Fruit fly (Drosophila melanogaster) whole organism, embryonic: Measurements from ENCODE around the gene cup.

ENCODE experiments used
- BtbVII ChIP-seq: fragments of 200-800 bp; sonication (Bioruptor generic); optimal IDR thresholded peaks from 3 replicates; lab custom pipeline; 2017; ENCODE audit warnings: missing biosample characterization, mild to moderate bottlenecking, missing genetic modification characterization
- CG1024 ChIP-seq: fragments of 200-800 bp; sonication (Bioruptor generic); IDR thresholded peaks from 2 replicates; pipeline ENCODE4 v1.3.6; 2022; ENCODE audit warnings: missing biosample characterization, missing genetic modification characterization
- CG10431 ChIP-seq: fragments of 200-800 bp; sonication (Bioruptor generic); optimal IDR thresholded peaks from 3 replicates; lab custom pipeline; 2018; ENCODE audit warnings: missing biosample characterization, mild to moderate bottlenecking, missing genetic modification characterization
- CG11695 ChIP-seq: fragments of 200-800 bp; sonication (Bioruptor generic); IDR thresholded peaks from 3 replicates; pipeline ENCODE4 v1.3.6; 2022; ENCODE audit warnings: missing biosample characterization, missing genetic modification characterization
- CG14441 ChIP-seq: fragments of 200-800 bp; sonication (Bioruptor generic); IDR thresholded peaks from 2 replicates; pipeline ENCODE4 v1.3.6; 2022; ENCODE audit warnings: missing biosample characterization, missing genetic modification characterization
- CG1529 ChIP-seq: fragments of 200-800 bp; sonication (Bioruptor generic); optimal IDR thresholded peaks from 3 replicates; lab custom pipeline; 2018; ENCODE audit warnings: missing biosample characterization, missing genetic modification characterization
- CG15479 ChIP-seq: fragments of 200-800 bp; sonication (Bioruptor generic); optimal IDR thresholded peaks from 3 replicates; lab custom pipeline; 2019; ENCODE audit warnings: missing biosample characterization, mild to moderate bottlenecking, missing genetic modification characterization, moderate library complexity
- CG15514 ChIP-seq: fragments of 200-800 bp; sonication (Bioruptor generic); optimal IDR thresholded peaks from 3 replicates; lab custom pipeline; 2017; ENCODE audit warnings: missing biosample characterization, missing genetic modification characterization, mild to moderate bottlenecking, moderate library complexity, missing genetic modification reagents
- CG16779 ChIP-seq: fragments of 200-800 bp; sonication (Bioruptor generic); IDR thresholded peaks from 2 replicates; pipeline ENCODE4 v1.3.6; 2022; ENCODE audit warnings: missing biosample characterization, missing genetic modification characterization
- CG17829 ChIP-seq: fragments of 200-800 bp; optimal IDR thresholded peaks from 2 replicates; lab custom pipeline; 2019; ENCODE audit warnings: missing biosample characterization, mild to moderate bottlenecking, missing genetic modification characterization, moderate library complexity
- CG17912 ChIP-seq: fragments of 200-800 bp; sonication (Bioruptor generic); optimal IDR thresholded peaks from 2 replicates; lab custom pipeline; 2018; ENCODE audit warnings: missing biosample characterization, mild to moderate bottlenecking, missing genetic modification characterization
- CG18619 ChIP-seq: fragments of 200-800 bp; sonication (Bioruptor generic); optimal IDR thresholded peaks from 3 replicates; lab custom pipeline; 2017; ENCODE audit warnings: missing biosample characterization, mild to moderate bottlenecking, missing genetic modification characterization
- CG2129 ChIP-seq: fragments of 200-800 bp; sonication (Bioruptor generic); IDR thresholded peaks from 2 replicates; pipeline ENCODE4 v1.3.6; 2022; ENCODE audit warnings: missing biosample characterization, missing genetic modification characterization; ENCODE audit not compliant: partially characterized antibody
- CG2202 ChIP-seq: fragments of 200-800 bp; sonication (Bioruptor generic); optimal IDR thresholded peaks from 2 replicates; lab custom pipeline; 2018; ENCODE audit warnings: missing biosample characterization, mild to moderate bottlenecking, missing genetic modification characterization
- CG2678 ChIP-seq: fragments of 200-800 bp; sonication (Bioruptor generic); optimal IDR thresholded peaks from 3 replicates; lab custom pipeline; 2019; ENCODE audit warnings: missing biosample characterization, mild to moderate bottlenecking, missing genetic modification characterization, moderate library complexity
- CG31441 ChIP-seq: fragments of 200-800 bp; sonication (Bioruptor generic); IDR thresholded peaks from 2 replicates; pipeline ENCODE4 v1.3.6; 2022; ENCODE audit warnings: missing biosample characterization, missing genetic modification characterization
- CG3163 ChIP-seq: fragments of 200-800 bp; sonication (Bioruptor generic); optimal IDR thresholded peaks from 3 replicates; lab custom pipeline; 2016; ENCODE audit warnings: missing biosample characterization, missing genetic modification characterization
- CG32767 ChIP-seq: fragments of 200-800 bp; sonication (Bioruptor generic); IDR thresholded peaks from 2 replicates; pipeline ENCODE4 v1.3.6; 2022; ENCODE audit warnings: missing biosample characterization, missing genetic modification characterization
- CG34422 ChIP-seq: fragments of 200-800 bp; sonication (Bioruptor generic); IDR thresholded peaks from 3 replicates; pipeline ENCODE4 v1.3.6; 2022; ENCODE audit warnings: missing biosample characterization, missing genetic modification characterization
- CG4328 ChIP-seq: fragments of 200-800 bp; sonication (Bioruptor generic); optimal IDR thresholded peaks from 3 replicates; lab custom pipeline; 2017; ENCODE audit warnings: missing biosample characterization, missing genetic modification reagents, missing genetic modification characterization
- CG6765 ChIP-seq: fragments of 200-800 bp; sonication (Bioruptor generic); optimal IDR thresholded peaks from 3 replicates; lab custom pipeline; 2017; ENCODE audit warnings: missing biosample characterization, mild to moderate bottlenecking, missing genetic modification characterization
- CG8281 ChIP-seq: fragments of 200-800 bp; sonication (Bioruptor generic); optimal IDR thresholded peaks from 2 replicates; lab custom pipeline; 2018; ENCODE audit warnings: missing biosample characterization, mild to moderate bottlenecking, missing genetic modification characterization, moderate library complexity
- CTCF ChIP-seq: fragments of 200-800 bp; sonication (Bioruptor generic); optimal IDR thresholded peaks from 2 replicates; lab custom pipeline; 2017; ENCODE audit warnings: missing biosample characterization, mild to moderate bottlenecking, missing genetic modification characterization, moderate library complexity
- Dip3 ChIP-seq: fragments of 200-800 bp; sonication (Bioruptor generic); optimal IDR thresholded peaks from 3 replicates; lab custom pipeline; 2016; ENCODE audit warnings: missing biosample characterization, missing genetic modification characterization
- Drgx ChIP-seq: fragments of 200-800 bp; sonication (Bioruptor generic); IDR thresholded peaks from 2 replicates; pipeline ENCODE4 v1.3.6; 2022; ENCODE audit warnings: missing biosample characterization, missing genetic modification characterization
- E2f2 ChIP-seq: fragments of 200-800 bp; sonication (Bioruptor generic); IDR thresholded peaks from 2 replicates; pipeline ENCODE4 v1.3.6; 2022; ENCODE audit warnings: missing biosample characterization, missing genetic modification characterization
- Eip74EF ChIP-seq, 2 experiments: fragments of 200-800 bp in 1 of 2; fragments of >200 bp in 1 of 2; sonication (Bioruptor generic) in 1 of 2; optimal IDR thresholded peaks; 2 replicates each; lab custom pipeline; 2017 to 2019; ENCODE audit warnings: missing biosample characterization in 2 of 2, missing genetic modification characterization in 2 of 2, mild to moderate bottlenecking in 1 of 2, moderate library complexity in 1 of 2
- Ets97D ChIP-seq: fragments of 200-800 bp; sonication (Bioruptor generic); optimal IDR thresholded peaks from 3 replicates; lab custom pipeline; 2016; ENCODE audit warnings: missing biosample characterization, missing genetic modification characterization
- HmgZ ChIP-seq: fragments of 200-800 bp; sonication (Bioruptor generic); optimal IDR thresholded peaks from 2 replicates; lab custom pipeline; 2018; ENCODE audit warnings: missing biosample characterization, mild to moderate bottlenecking, missing genetic modification characterization
- MTF-1 ChIP-seq: fragments of 200-800 bp; sonication (Bioruptor generic); optimal IDR thresholded peaks from 2 replicates; lab custom pipeline; 2018; ENCODE audit warnings: missing biosample characterization, mild to moderate bottlenecking, missing genetic modification characterization, borderline replicate concordance
- Myb ChIP-seq: fragments of 200-800 bp; sonication (Bioruptor generic); optimal IDR thresholded peaks from 2 replicates; lab custom pipeline; 2016; ENCODE audit warnings: missing biosample characterization, missing genetic modification characterization
- NC2α ChIP-seq: fragments of 200-800 bp; sonication (Bioruptor generic); optimal IDR thresholded peaks from 2 replicates; lab custom pipeline; 2016; ENCODE audit warnings: missing biosample characterization, missing genetic modification characterization
- Pdp1 ChIP-seq, 2 experiments: fragments of 200-800 bp; sonication (Bioruptor generic); optimal IDR thresholded peaks; 3 replicates each; lab custom pipeline; 2016; ENCODE audit warnings: missing biosample characterization in 2 of 2, missing genetic modification characterization in 2 of 2, mild to moderate bottlenecking in 1 of 2, moderate library complexity in 1 of 2
- Ptx1 ChIP-seq: fragments of 200-800 bp; sonication (Bioruptor generic); IDR thresholded peaks from 2 replicates; pipeline ENCODE4 v1.3.6; 2022; ENCODE audit warnings: missing biosample characterization, missing genetic modification characterization
- ase ChIP-seq: fragments of 200-800 bp; sonication (Bioruptor generic); IDR thresholded peaks from 3 replicates; pipeline ENCODE4 v1.3.6; 2022; ENCODE audit warnings: missing biosample characterization, missing genetic modification characterization
- dmrt11E ChIP-seq: fragments of 200-800 bp; sonication (Bioruptor generic); optimal IDR thresholded peaks from 3 replicates; lab custom pipeline; 2018; ENCODE audit warnings: missing biosample characterization, mild to moderate bottlenecking, missing genetic modification characterization, moderate library complexity
- ewg ChIP-seq: fragments of 200-800 bp; sonication (Bioruptor generic); optimal IDR thresholded peaks from 3 replicates; lab custom pipeline; 2017; ENCODE audit warnings: mild to moderate bottlenecking, missing biosample characterization, missing genetic modification reagents, missing genetic modification characterization
- eyg ChIP-seq: fragments of 200-800 bp; sonication (Bioruptor generic); optimal IDR thresholded peaks from 3 replicates; lab custom pipeline; 2016; ENCODE audit warnings: missing biosample characterization, missing genetic modification characterization
- ftz-f1 ChIP-seq: fragments of 200-800 bp; sonication (Bioruptor generic); optimal IDR thresholded peaks from 2 replicates; lab custom pipeline; 2016; ENCODE audit warnings: missing biosample characterization, missing genetic modification characterization
- h ChIP-seq: fragments of >200 bp; optimal IDR thresholded peaks from 2 replicates; lab custom pipeline; 2017
- her ChIP-seq: fragments of 200-800 bp; sonication (Bioruptor generic); optimal IDR thresholded peaks from 2 replicates; lab custom pipeline; 2016; ENCODE audit warnings: missing biosample characterization, missing genetic modification characterization
- lilli ChIP-seq: fragments of 200-800 bp; sonication (Bioruptor generic); optimal IDR thresholded peaks from 3 replicates; lab custom pipeline; 2016; ENCODE audit warnings: missing biosample characterization, missing genetic modification characterization
- mld ChIP-seq: fragments of 200-800 bp; sonication (Bioruptor generic); IDR thresholded peaks from 3 replicates; pipeline ENCODE4 v1.3.6; 2022; ENCODE audit warnings: missing biosample characterization, missing genetic modification characterization; ENCODE audit not compliant: partially characterized antibody
- psq ChIP-seq: fragments of 200-800 bp; sonication (Bioruptor generic); optimal IDR thresholded peaks from 2 replicates; lab custom pipeline; 2017; ENCODE audit warnings: missing biosample characterization, missing genetic modification characterization
- pum ChIP-seq: fragments of 200-800 bp; sonication (Bioruptor generic); optimal IDR thresholded peaks from 2 replicates; lab custom pipeline; 2016; ENCODE audit warnings: missing biosample characterization, missing genetic modification characterization
- slp2 ChIP-seq: fragments of 200-800 bp; sonication (Bioruptor generic); optimal IDR thresholded peaks from 2 replicates; lab custom pipeline; 2016; ENCODE audit warnings: missing biosample characterization, missing genetic modification characterization
- sna ChIP-seq: fragments of 200-800 bp; sonication (Bioruptor generic); IDR thresholded peaks from 2 replicates; pipeline ENCODE4 v1.3.6; 2022; ENCODE audit warnings: missing biosample characterization, missing genetic modification characterization; ENCODE audit not compliant: partially characterized antibody
- tgo ChIP-seq: fragments of 200-800 bp; sonication (Bioruptor generic); IDR thresholded peaks from 3 replicates; pipeline ENCODE4 v1.3.6; 2022; ENCODE audit warnings: missing biosample characterization, missing genetic modification characterization
- ttk ChIP-seq: fragments of 200-800 bp; sonication (Bioruptor generic); IDR thresholded peaks from 2 replicates; pipeline ENCODE4 v2.1.2; 2022; ENCODE audit warnings: missing biosample characterization, missing genetic modification characterization
- unc-4 ChIP-seq: fragments of 200-800 bp; sonication (Bioruptor generic); IDR thresholded peaks from 2 replicates; pipeline ENCODE4 v1.3.6; 2022; ENCODE audit warnings: missing biosample characterization, missing genetic modification characterization; ENCODE audit not compliant: partially characterized antibody

The cup gene

dm6 chr2L:6647103-6647711 is 16.3 kb upstream of the cup start (continued):
- TF ChIP-seq ase (GFP tag; lab: Robert Waterston, UW): peak; percentile 97
- TF ChIP-seq CG14441 (GFP tag; lab: Robert Waterston, UW): peak; percentile 98
- peak; percentile 98 for TF ChIP-seq slp2 (GFP tag; lab: Kevin White, UChicago)
- TF ChIP-seq CG17829: peak; percentile 99
- TF ChIP-seq CG34422 (GFP tag; lab: Robert Waterston, UW): peak; percentile 98
- TF ChIP-seq CG2202: peak; percentile 98
- TF ChIP-seq lilli (GFP tag; lab: Kevin White, UChicago): peak; percentile 98
- TF ChIP-seq CG18619 (GFP tag; lab: Kevin White, UChicago): peak; percentile 97
- TF ChIP-seq CG17912 (GFP tag; lab: Kevin White, UChicago): peak; percentile 97
- peak; percentile 90 for TF ChIP-seq Myb
- peak; percentile 97 for TF ChIP-seq CG4328
- TF ChIP-seq CG10431 (GFP tag; lab: Kevin White, UChicago): peak; percentile 94
- TF ChIP-seq Drgx (GFP tag; lab: Robert Waterston, UW): peak; percentile 98
- peak; percentile 96 for TF ChIP-seq MTF-1 (GFP tag; lab: Kevin White, UChicago)
- TF ChIP-seq mld (GFP tag; lab: Robert Waterston, UW): no peak
- TF ChIP-seq CG1024 (GFP tag; lab: Robert Waterston, UW): peak; percentile 95
- peak; percentile 97 for TF ChIP-seq ttk (GFP tag; lab: Robert Waterston, UW)
- peak; percentile 98 for TF ChIP-seq pum (GFP tag; lab: Kevin White, UChicago)
- TF ChIP-seq CG16779 (GFP tag; lab: Robert Waterston, UW): peak; percentile 93
- peak; percentile 97 for TF ChIP-seq eyg (GFP tag; lab: Kevin White, UChicago)
- peak; percentile 92 for TF ChIP-seq CG8281
- TF ChIP-seq CG2129 (GFP tag; lab: Robert Waterston, UW): no peak
- TF ChIP-seq CG11695: peak; percentile 98
- peak in 1 of 2 experiments; percentile 99 for TF ChIP-seq Eip74EF (GFP tag; optimal IDR thresholded peaks at IDR 0.05; lab: Kevin White, UChicago)
- peak; percentile 99 for TF ChIP-seq CG31441 (GFP tag; lab: Robert Waterston, UW)
- peak; percentile 97 for TF ChIP-seq dmrt11E (tag; lab: Kevin White, UChicago)
- TF ChIP-seq h (lab: Kevin White, UChicago): no peak
- TF ChIP-seq CG6765: peak; percentile 97
- peak; percentile 96 for TF ChIP-seq Dip3 (GFP tag; lab: Kevin White, UChicago)
- no peak for TF ChIP-seq unc-4 (GFP tag; lab: Robert Waterston, UW)
- peak; percentile 94 for TF ChIP-seq Ets97D (GFP tag; lab: Kevin White, UChicago)
- TF ChIP-seq sna (GFP tag; lab: Robert Waterston, UW): peak; percentile 59; the same call in 1 of the 2 replicates
- peak; percentile 94 for TF ChIP-seq CG3163 (GFP tag; lab: Kevin White, UChicago)
- peak; percentile 78 for TF ChIP-seq CTCF
- TF ChIP-seq ewg (GFP tag; lab: Kevin White, UChicago): peak; percentile 97
- TF ChIP-seq NC2α: peak; percentile 98
- TF ChIP-seq CG15514: peak; percentile 94
- TF ChIP-seq CG32767 (GFP tag; lab: Robert Waterston, UW): peak; percentile 98
- peak; percentile 98 for TF ChIP-seq Ptx1 (GFP tag; lab: Robert Waterston, UW)
- TF ChIP-seq psq (GFP tag; lab: Kevin White, UChicago): peak; percentile 97
- TF ChIP-seq ftz-f1 (GFP tag; lab: Kevin White, UChicago): peak; percentile 73
- peak; percentile 99 for TF ChIP-seq HmgZ
- TF ChIP-seq CG15479 (GFP tag; lab: Kevin White, UChicago): peak; percentile 89
- TF ChIP-seq Pdp1 (GFP tag; optimal IDR thresholded peaks at IDR 0.05; lab: Kevin White, UChicago): peak; percentile 97
- peak; percentile 99 for TF ChIP-seq CG1529
- peak; percentile 98 for TF ChIP-seq BtbVII (GFP tag; lab: Kevin White, UChicago)
- TF ChIP-seq CG2678: peak; percentile 99
- TF ChIP-seq E2f2 (GFP tag; lab: Robert Waterston, UW): peak; percentile 87
- TF ChIP-seq her: peak; percentile 97
- peak; percentile 98 for TF ChIP-seq tgo (GFP tag; lab: Robert Waterston, UW)
